Worm (Caenorhabditis elegans): ENCODE data around the gene sec-5.

- TF ChIP-seq fkh-10 (GFP tag; optimal IDR thresholded peaks at IDR 0.05), result no peak
- no peak for TF ChIP-seq nfya-1 (tag; optimal IDR thresholded peaks at IDR 0.05)
- no peak for TF ChIP-seq unc-86 (tag; optimal IDR thresholded peaks at IDR 0.05)
- TF ChIP-seq sdc-2 (tag; optimal IDR thresholded peaks at IDR 0.05), result no peak
- TF ChIP-seq K02D7.2 (tag; optimal IDR thresholded peaks at IDR 0.05), result no peak
- no peak for TF ChIP-seq sox-4 (tag; optimal IDR thresholded peaks at IDR 0.05)
Observed at ce11 chrII:9127379-9127778, 49.6 kb downstream of the sec-5 start.

Measured in whole organism, late embryonic.